Fruit fly (Drosophila melanogaster) whole organism, embryonic: Measurements from ENCODE around the gene Kpc1.

Source experiments
- Adf1 ChIP-seq: fragments of 200-800 bp; sonication (Bioruptor generic); IDR thresholded peaks from 2 replicates; pipeline ENCODE4 v1.3.6; 2022; ENCODE audit warnings: missing biosample characterization, missing genetic modification characterization
- B-H1 ChIP-seq: fragments of 200-800 bp; sonication (Bioruptor generic); IDR thresholded peaks from 3 replicates; pipeline ENCODE4 v1.3.6; 2022; ENCODE audit warnings: missing biosample characterization, missing genetic modification characterization
- Bdp1 ChIP-seq: fragments of 200-800 bp; sonication (Bioruptor generic); optimal IDR thresholded peaks from 3 replicates; lab custom pipeline; 2016; ENCODE audit warnings: missing biosample characterization, missing genetic modification characterization
- C15 ChIP-seq: fragments of 200-800 bp; sonication (Bioruptor generic); IDR thresholded peaks from 3 replicates; pipeline ENCODE4 v1.3.6; 2022; ENCODE audit warnings: missing biosample characterization, missing genetic modification characterization
- CG10654 ChIP-seq: fragments of 200-800 bp; sonication (Bioruptor generic); optimal IDR thresholded peaks from 2 replicates; lab custom pipeline; 2016; ENCODE audit warnings: missing biosample characterization, missing genetic modification characterization
- CG13296 ChIP-seq: fragments of 200-800 bp; sonication (Bioruptor generic); optimal IDR thresholded peaks from 3 replicates; lab custom pipeline; 2018; ENCODE audit warnings: missing biosample characterization, mild to moderate bottlenecking, missing genetic modification characterization
- CG15011 ChIP-seq: fragments of 200-800 bp; sonication (Bioruptor generic); optimal IDR thresholded peaks from 3 replicates; lab custom pipeline; 2018; ENCODE audit warnings: missing biosample characterization, mild to moderate bottlenecking, missing genetic modification characterization
- CG1832 ChIP-seq: fragments of 200-800 bp; sonication (Bioruptor generic); optimal IDR thresholded peaks from 2 replicates; lab custom pipeline; 2017; ENCODE audit warnings: missing biosample characterization, mild to moderate bottlenecking, missing genetic modification characterization, inconsistent platforms
- CG3065 ChIP-seq: fragments of 200-800 bp; sonication (Bioruptor generic); optimal IDR thresholded peaks from 2 replicates; lab custom pipeline; 2016; ENCODE audit warnings: missing biosample characterization, missing genetic modification characterization
- CG32772 ChIP-seq: fragments of 200-800 bp; sonication (Bioruptor generic); IDR thresholded peaks from 2 replicates; pipeline ENCODE4 v1.3.6; 2022; ENCODE audit warnings: missing biosample characterization, missing genetic modification characterization
- CG34224 ChIP-seq: fragments of 200-800 bp; sonication (Bioruptor generic); IDR thresholded peaks from 3 replicates; pipeline ENCODE4 v1.3.6; 2022; ENCODE audit warnings: missing biosample characterization, missing genetic modification characterization; ENCODE audit not compliant: partially characterized antibody
- CG34422 ChIP-seq: fragments of 200-800 bp; sonication (Bioruptor generic); IDR thresholded peaks from 3 replicates; pipeline ENCODE4 v1.3.6; 2022; ENCODE audit warnings: missing biosample characterization, missing genetic modification characterization
- CG42726 ChIP-seq: fragments of 200-800 bp; sonication (Bioruptor generic); IDR thresholded peaks from 2 replicates; pipeline ENCODE4 v1.3.6; 2022; ENCODE audit warnings: missing biosample characterization, missing genetic modification characterization; ENCODE audit not compliant: partially characterized antibody
- CG6175 ChIP-seq: fragments of 200-800 bp; sonication (Bioruptor generic); IDR thresholded peaks from 3 replicates; pipeline ENCODE4 v1.3.6; 2022; ENCODE audit warnings: missing biosample characterization, missing genetic modification characterization
- CG6689 ChIP-seq: fragments of 200-800 bp; sonication (Bioruptor generic); IDR thresholded peaks from 2 replicates; pipeline ENCODE4 v1.3.6; 2022; ENCODE audit warnings: missing biosample characterization, missing genetic modification characterization
- CG6813 ChIP-seq: fragments of 200-800 bp; sonication (Bioruptor generic); optimal IDR thresholded peaks from 2 replicates; lab custom pipeline; 2017; ENCODE audit warnings: missing biosample characterization, missing genetic modification characterization, mild to moderate bottlenecking, moderate library complexity, missing genetic modification reagents
- CG8359 ChIP-seq: fragments of 200-800 bp; sonication (Bioruptor generic); optimal IDR thresholded peaks from 2 replicates; lab custom pipeline; 2017; ENCODE audit warnings: missing biosample characterization, mild to moderate bottlenecking, missing genetic modification characterization, borderline replicate concordance
- Dip3 ChIP-seq: fragments of 200-800 bp; sonication (Bioruptor generic); optimal IDR thresholded peaks from 3 replicates; lab custom pipeline; 2016; ENCODE audit warnings: missing biosample characterization, missing genetic modification characterization
- Drgx ChIP-seq: fragments of 200-800 bp; sonication (Bioruptor generic); IDR thresholded peaks from 2 replicates; pipeline ENCODE4 v1.3.6; 2022; ENCODE audit warnings: missing biosample characterization, missing genetic modification characterization
- E2f1 ChIP-seq: fragments of 200-800 bp; sonication (Bioruptor generic); IDR thresholded peaks from 2 replicates; pipeline ENCODE4 v1.3.6; 2022; ENCODE audit warnings: missing biosample characterization, missing genetic modification characterization
- E2f2 ChIP-seq: fragments of 200-800 bp; sonication (Bioruptor generic); IDR thresholded peaks from 2 replicates; pipeline ENCODE4 v1.3.6; 2022; ENCODE audit warnings: missing biosample characterization, missing genetic modification characterization
- Gug ChIP-seq: fragments of 200-800 bp; sonication (Bioruptor generic); IDR thresholded peaks from 4 replicates; pipeline ENCODE4 v1.3.6; 2022; ENCODE audit warnings: missing biosample characterization, missing genetic modification characterization
- HLH3B ChIP-seq: fragments of 200-800 bp; sonication (Bioruptor generic); IDR thresholded peaks from 2 replicates; pipeline ENCODE4 v1.3.6; 2022; ENCODE audit warnings: missing biosample characterization, missing genetic modification characterization
- Hand ChIP-seq: fragments of 200-800 bp; sonication (Bioruptor generic); optimal IDR thresholded peaks from 2 replicates; lab custom pipeline; 2017; ENCODE audit warnings: mild to moderate bottlenecking, missing biosample characterization, missing genetic modification reagents, missing genetic modification characterization
- Max ChIP-seq: fragments of 200-800 bp; sonication (Bioruptor generic); optimal IDR thresholded peaks from 2 replicates; lab custom pipeline; 2016; ENCODE audit warnings: missing biosample characterization, mild to moderate bottlenecking, missing genetic modification characterization
- Myb ChIP-seq: fragments of 200-800 bp; sonication (Bioruptor generic); optimal IDR thresholded peaks from 2 replicates; lab custom pipeline; 2016; ENCODE audit warnings: missing biosample characterization, missing genetic modification characterization
- Spps ChIP-seq: fragments of 200-800 bp; sonication (Bioruptor generic); optimal IDR thresholded peaks from 2 replicates; lab custom pipeline; 2018; ENCODE audit warnings: missing biosample characterization, mild to moderate bottlenecking, missing genetic modification characterization
- Sry-δ ChIP-seq: fragments of 200-800 bp; sonication (Bioruptor generic); optimal IDR thresholded peaks from 2 replicates; lab custom pipeline; 2016; ENCODE audit warnings: missing biosample characterization, missing genetic modification characterization
- bigmax ChIP-seq: fragments of 200-800 bp; sonication (Bioruptor generic); optimal IDR thresholded peaks from 2 replicates; lab custom pipeline; 2018; ENCODE audit warnings: missing biosample characterization, mild to moderate bottlenecking, missing genetic modification characterization
- cato ChIP-seq: fragments of 200-800 bp; sonication (Bioruptor generic); optimal IDR thresholded peaks from 2 replicates; lab custom pipeline; 2016; ENCODE audit warnings: missing biosample characterization, missing genetic modification characterization, borderline replicate concordance
- ci ChIP-seq: fragments of 200-800 bp; sonication (Bioruptor generic); IDR thresholded peaks from 3 replicates; pipeline ENCODE4 v1.3.6; 2022; ENCODE audit warnings: missing biosample characterization, missing genetic modification characterization
- crp ChIP-seq, 2 experiments: fragments of 200-800 bp; sonication (Bioruptor generic); optimal IDR thresholded peaks; 2 replicates in 1 of 2; 3 replicates in 1 of 2; lab custom pipeline; 2017; ENCODE audit warnings: missing biosample characterization in 2 of 2, missing genetic modification characterization in 2 of 2, mild to moderate bottlenecking in 1 of 2, moderate library complexity in 1 of 2
- dan ChIP-seq: fragments of 200-800 bp; sonication (Bioruptor generic); IDR thresholded peaks from 2 replicates; pipeline ENCODE4 v1.3.6; 2022; ENCODE audit warnings: missing biosample characterization, missing genetic modification characterization
- disco-r ChIP-seq: fragments of 200-800 bp; sonication (Bioruptor generic); optimal IDR thresholded peaks from 2 replicates; lab custom pipeline; 2016; ENCODE audit warnings: missing biosample characterization, missing genetic modification characterization
- dpn ChIP-seq, 2 experiments: fragments of 200-800 bp; sonication (Bioruptor generic); optimal IDR thresholded peaks; 3 replicates each; lab custom pipeline; 2016; ENCODE audit warnings: missing biosample characterization in 2 of 2, missing genetic modification characterization in 2 of 2
- ewg ChIP-seq: fragments of 200-800 bp; sonication (Bioruptor generic); optimal IDR thresholded peaks from 3 replicates; lab custom pipeline; 2017; ENCODE audit warnings: mild to moderate bottlenecking, missing biosample characterization, missing genetic modification reagents, missing genetic modification characterization
- fd64A ChIP-seq: fragments of 200-800 bp; sonication (Bioruptor generic); optimal IDR thresholded peaks from 3 replicates; lab custom pipeline; 2018; ENCODE audit warnings: missing biosample characterization, mild to moderate bottlenecking, missing genetic modification characterization
- fu2 ChIP-seq: fragments of 200-800 bp; sonication (Bioruptor generic); optimal IDR thresholded peaks from 2 replicates; lab custom pipeline; 2016; ENCODE audit warnings: missing biosample characterization, missing genetic modification characterization
- gce ChIP-seq: fragments of 200-800 bp; sonication (Bioruptor generic); IDR thresholded peaks from 3 replicates; pipeline ENCODE4 v1.3.6; 2022; ENCODE audit warnings: missing biosample characterization, missing genetic modification characterization
- hkb ChIP-seq, 2 experiments: fragments of 200-800 bp in 1 of 2; fragments of >200 bp in 1 of 2; sonication (Bioruptor generic) in 1 of 2; IDR thresholded peaks in 1 of 2; optimal IDR thresholded peaks in 1 of 2; 2 replicates each; pipeline versions ENCODE4 v1.3.6 to Lab custom; 2017 to 2022; ENCODE audit warnings: missing biosample characterization in 1 of 2, missing genetic modification characterization in 1 of 2
- lab ChIP-seq: fragments of 200-800 bp; sonication (Bioruptor generic); optimal IDR thresholded peaks from 3 replicates; lab custom pipeline; 2017; ENCODE audit warnings: missing biosample characterization, missing genetic modification characterization, mild to moderate bottlenecking, moderate library complexity, missing genetic modification reagents
- mld ChIP-seq: fragments of 200-800 bp; sonication (Bioruptor generic); IDR thresholded peaks from 3 replicates; pipeline ENCODE4 v1.3.6; 2022; ENCODE audit warnings: missing biosample characterization, missing genetic modification characterization; ENCODE audit not compliant: partially characterized antibody
- prd ChIP-seq, 3 experiments: fragments of >200 bp in 2 of 3; fragments of 200-800 bp in 1 of 3; sonication (Bioruptor generic) in 1 of 3; optimal IDR thresholded peaks in 2 of 3; IDR thresholded peaks in 1 of 3; 2 replicates in 2 of 3; 3 replicates in 1 of 3; pipeline versions ENCODE4 v1.3.6 to Lab custom; 2017 to 2022; ENCODE audit warnings: missing biosample characterization in 1 of 3, missing genetic modification characterization in 1 of 3
- rib ChIP-seq: fragments of 200-800 bp; sonication (Bioruptor generic); IDR thresholded peaks from 2 replicates; pipeline ENCODE4 v1.3.6; 2022; ENCODE audit warnings: missing biosample characterization, missing genetic modification characterization
- ro ChIP-seq: fragments of 200-800 bp; sonication (Bioruptor generic); IDR thresholded peaks from 2 replicates; pipeline ENCODE4 v1.3.6; 2022; ENCODE audit warnings: missing biosample characterization, missing genetic modification characterization
- sd ChIP-seq: fragments of 200-800 bp; sonication (Bioruptor generic); optimal IDR thresholded peaks from 3 replicates; lab custom pipeline; 2018; ENCODE audit warnings: missing biosample characterization, mild to moderate bottlenecking, missing genetic modification characterization, moderate library complexity
- sna ChIP-seq: fragments of 200-800 bp; sonication (Bioruptor generic); IDR thresholded peaks from 2 replicates; pipeline ENCODE4 v1.3.6; 2022; ENCODE audit warnings: missing biosample characterization, missing genetic modification characterization; ENCODE audit not compliant: partially characterized antibody
- so ChIP-seq: fragments of 200-800 bp; sonication (Bioruptor generic); IDR thresholded peaks from 3 replicates; pipeline ENCODE4 v1.3.6; 2022; ENCODE audit warnings: missing biosample characterization, missing genetic modification characterization
- tx ChIP-seq: fragments of 200-800 bp; sonication (Bioruptor generic); optimal IDR thresholded peaks from 2 replicates; lab custom pipeline; 2016; ENCODE audit warnings: missing biosample characterization, missing genetic modification characterization

Kpc1 gene

DNA sequence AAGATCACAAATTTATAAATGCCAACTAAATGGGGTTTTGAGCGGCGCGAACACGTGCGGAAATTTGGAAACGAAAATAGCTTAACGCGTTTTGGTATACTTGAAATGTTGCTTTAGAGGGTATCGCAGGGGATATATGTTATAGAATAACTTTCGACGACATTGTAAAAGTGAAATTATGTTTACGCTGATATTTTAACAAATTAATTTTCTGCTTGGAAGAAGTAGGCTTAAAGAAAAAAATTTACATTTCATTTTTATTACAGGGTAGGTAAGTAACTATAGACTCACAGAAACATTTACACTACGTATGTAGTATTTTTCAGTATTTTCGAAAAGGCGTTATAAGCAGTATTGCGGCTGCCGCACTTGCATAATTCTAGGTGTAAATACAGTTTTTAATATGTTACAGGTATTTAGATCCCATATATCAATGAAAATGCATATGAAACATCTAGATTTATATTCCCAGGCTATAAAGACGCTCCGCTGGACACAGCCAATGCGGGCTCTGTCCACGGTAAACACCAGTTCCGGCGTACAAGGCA lies 33.4 kb upstream of the Kpc1 start, which contains the start of the genes Art3 and mRpS10 (continued):
- TF ChIP-seq rib = peak; percentile 100
- TF ChIP-seq CG8359 (GFP tag; lab: Kevin White, UChicago) = peak; percentile 97
- peak; percentile 100 for TF ChIP-seq CG15011 (GFP tag; lab: Kevin White, UChicago)
- TF ChIP-seq bigmax (GFP tag; lab: Kevin White, UChicago) = peak; percentile 83
- peak; percentile 96 for TF ChIP-seq Myb (GFP tag; lab: Kevin White, UChicago)
- peak; percentile 100 for TF ChIP-seq CG32772
- TF ChIP-seq lab = peak; percentile 100
- peak; percentile 100 for TF ChIP-seq Dip3 (GFP tag; lab: Kevin White, UChicago)
- TF ChIP-seq CG6175 (GFP tag; lab: Robert Waterston, UW) = peak; percentile 100
- TF ChIP-seq ro (GFP tag; lab: Robert Waterston, UW) = peak; percentile 100
- peak; percentile 100 for TF ChIP-seq CG6689 (GFP tag; lab: Robert Waterston, UW)
- peak; percentile 96 for TF ChIP-seq Bdp1 (GFP tag; lab: Kevin White, UChicago)
- peak; percentile 100 for TF ChIP-seq gce
- peak; percentile 100 for TF ChIP-seq CG3065
- TF ChIP-seq E2f1 (GFP tag; lab: Robert Waterston, UW) = peak; percentile 100
- TF ChIP-seq C15 = peak; percentile 100
- TF ChIP-seq B-H1 (GFP tag; lab: Robert Waterston, UW) = peak; percentile 100
- peak; percentile 99 for TF ChIP-seq Hand (GFP tag; lab: Kevin White, UChicago)
- peak; percentile 100 for TF ChIP-seq tx (GFP tag; lab: Kevin White, UChicago)
- peak; percentile 100 for TF ChIP-seq CG6813 (GFP tag; lab: Kevin White, UChicago)
- peak; percentile 100 for TF ChIP-seq so
- no peak for TF ChIP-seq prd (optimal IDR thresholded peaks at IDR 0.05; lab: Kevin White, UChicago)
- peak; percentile 100 for TF ChIP-seq prd (GFP tag; IDR thresholded peaks at IDR 0.05; lab: Robert Waterston, UW)
- TF ChIP-seq Spps (tag; lab: Kevin White, UChicago) = peak; percentile 100
- TF ChIP-seq Gug = peak; percentile 99
- peak; percentile 100 for TF ChIP-seq ewg
- TF ChIP-seq sna = peak; percentile 37; the same call in 1 of the 2 replicates
- TF ChIP-seq CG1832 (GFP tag; lab: Kevin White, UChicago) = no peak
- no peak for TF ChIP-seq mld (GFP tag; lab: Robert Waterston, UW)
- TF ChIP-seq Sry-δ (GFP tag; lab: Kevin White, UChicago) = peak; percentile 91
- TF ChIP-seq CG34422 (GFP tag; lab: Robert Waterston, UW) = peak; percentile 100
- peak; percentile 100 for TF ChIP-seq Drgx
- TF ChIP-seq HLH3B (GFP tag; lab: Robert Waterston, UW) = peak; percentile 100
- TF ChIP-seq disco-r (GFP tag; lab: Kevin White, UChicago) = peak; percentile 100
- TF ChIP-seq Max (GFP tag; lab: Kevin White, UChicago) = peak; percentile 100
- 0 out of 2 replicates have a peak, but pooled peaks have one; percentile 36 for TF ChIP-seq CG42726 (GFP tag; lab: Robert Waterston, UW)
- TF ChIP-seq CG10654 (GFP tag; lab: Kevin White, UChicago) = peak; percentile 100
- peak; percentile 45 for TF ChIP-seq hkb (optimal IDR thresholded peaks at IDR 0.05; lab: Kevin White, UChicago)
- peak; percentile 100 for TF ChIP-seq hkb (GFP tag; IDR thresholded peaks at IDR 0.05; lab: Robert Waterston, UW)
- peak; percentile 99 for TF ChIP-seq sd (tag; lab: Kevin White, UChicago)
- peak; percentile 26; the same call in 1 of the 3 replicates for TF ChIP-seq CG34224
- peak; percentile 55 to 80 for TF ChIP-seq crp (GFP tag; optimal IDR thresholded peaks at IDR 0.05; lab: Kevin White, UChicago)
- peak; percentile 96 for TF ChIP-seq E2f2 (GFP tag; lab: Robert Waterston, UW)
- TF ChIP-seq dan (GFP tag; lab: Robert Waterston, UW) = peak; percentile 99
- TF ChIP-seq CG13296 = peak; percentile 100
- peak; percentile 100 for TF ChIP-seq ci
- peak; percentile 99 for TF ChIP-seq fd64A (GFP tag; lab: Kevin White, UChicago)
- TF ChIP-seq cato (GFP tag; lab: Kevin White, UChicago) = peak; percentile 100
- peak; percentile 95 for TF ChIP-seq Adf1
- peak; percentile 100 for TF ChIP-seq fu2
- peak; percentile 100 for TF ChIP-seq dpn (GFP tag; optimal IDR thresholded peaks at IDR 0.05; lab: Kevin White, UChicago)
